Worm (Caenorhabditis elegans) whole organism, young adult: ENCODE data around the gene phat-3.

Experiments
- C06A6.2 ChIP-seq: fragments of 200-800 bp; sonication (Bioruptor generic); conservative IDR thresholded peaks from 2 replicates; pipeline ENCODE4 v1.3.6; 2022; ENCODE audit warnings: missing genetic modification characterization, missing compliant biosample characterization
- F10E7.11 ChIP-seq: sonication (generic microtip); optimal IDR thresholded peaks from 2 replicates; lab custom pipeline; 2017; ENCODE audit warnings: mild to moderate bottlenecking, missing genetic modification characterization, moderate library complexity, missing compliant biosample characterization
- F22D6.2 ChIP-seq: sonication (generic microtip); optimal IDR thresholded peaks from 2 replicates; lab custom pipeline; 2016; ENCODE audit warnings: mild to moderate bottlenecking, missing genetic modification characterization, missing compliant biosample characterization
- F23B12.7 ChIP-seq: sonication (generic microtip); optimal IDR thresholded peaks from 2 replicates; lab custom pipeline; 2017; ENCODE audit warnings: missing genetic modification characterization, mild to moderate bottlenecking, missing compliant biosample characterization, antibody characterized with exemption, moderate library complexity; ENCODE audit not compliant: insufficient read depth
- F37B4.10 ChIP-seq: fragments of 200-800 bp; sonication (Bioruptor generic); IDR thresholded peaks from 2 replicates; pipeline ENCODE4 v1.3.6; 2022; ENCODE audit warnings: missing genetic modification characterization, missing compliant biosample characterization
- F39B2.1 ChIP-seq: fragments of 200-800 bp; sonication (Bioruptor generic); IDR thresholded peaks from 2 replicates; pipeline ENCODE4 v1.3.6; 2022; ENCODE audit warnings: missing genetic modification reagents, missing genetic modification characterization, missing compliant biosample characterization
- F49E8.2 ChIP-seq: sonication (generic microtip); optimal IDR thresholded peaks from 3 replicates; lab custom pipeline; 2017; ENCODE audit warnings: missing genetic modification characterization, mild to moderate bottlenecking, missing compliant biosample characterization, antibody characterized with exemption, moderate library complexity; ENCODE audit not compliant: insufficient read depth
- F52B5.7 ChIP-seq: sonication (generic microtip); optimal IDR thresholded peaks from 2 replicates; lab custom pipeline; 2016; ENCODE audit warnings: mild to moderate bottlenecking, missing genetic modification characterization, missing compliant biosample characterization
- F57A8.1 ChIP-seq: fragments of 200-800 bp; sonication (Bioruptor generic); optimal IDR thresholded peaks from 2 replicates; lab custom pipeline; 2018; ENCODE audit warnings: mild to moderate bottlenecking, missing genetic modification characterization, moderate library complexity, missing compliant biosample characterization
- K12H6.12 ChIP-seq: fragments of 200-800 bp; sonication (Bioruptor generic); optimal IDR thresholded peaks from 2 replicates; lab custom pipeline; 2018; ENCODE audit warnings: mild to moderate bottlenecking, missing genetic modification characterization, missing compliant biosample characterization
- Y79H2A.3 ChIP-seq: fragments of 200-800 bp; sonication (Bioruptor generic); conservative IDR thresholded peaks from 2 replicates; pipeline ENCODE4 v1.3.6; 2022; ENCODE audit warnings: missing genetic modification reagents, missing genetic modification characterization, missing compliant biosample characterization
- akir-1 ChIP-seq: fragments of 200-800 bp; sonication (Bioruptor generic); optimal IDR thresholded peaks from 2 replicates; lab custom pipeline; 2018; ENCODE audit warnings: mild to moderate bottlenecking, missing genetic modification characterization, moderate library complexity, missing compliant biosample characterization
- ama-1 ChIP-seq, 3 experiments: fragments of 150-350 bp in 1 of 3; sonication (generic microtip) in 2 of 3; optimal IDR thresholded peaks; 2 replicates each; lab custom pipeline; 2014 to 2018; ENCODE audit warnings: missing biosample characterization in 2 of 3, missing genetic modification characterization in 2 of 3, missing genetic modification reagents in 2 of 3
- atf-7 ChIP-seq: sonication (generic microtip); optimal IDR thresholded peaks from 2 replicates; lab custom pipeline; 2017; ENCODE audit warnings: mild to moderate bottlenecking, missing genetic modification characterization, missing compliant biosample characterization
- attf-6 ChIP-seq: fragments of 200-800 bp; sonication (Bioruptor generic); IDR thresholded peaks from 2 replicates; pipeline ENCODE4 v1.3.6; 2022; ENCODE audit warnings: missing genetic modification reagents, missing genetic modification characterization, missing compliant biosample characterization
- bed-1 ChIP-seq: fragments of 200-800 bp; sonication (Bioruptor generic); IDR thresholded peaks from 2 replicates; pipeline ENCODE4 v1.3.6; 2022; ENCODE audit warnings: missing genetic modification reagents, missing genetic modification characterization, missing compliant biosample characterization
- bed-2 ChIP-seq: fragments of 200-800 bp; sonication (Bioruptor generic); IDR thresholded peaks from 2 replicates; pipeline ENCODE4 v1.3.6; 2022; ENCODE audit warnings: missing genetic modification reagents, missing genetic modification characterization, missing compliant biosample characterization
- ccch-3 ChIP-seq: fragments of 200-800 bp; sonication (Bioruptor generic); optimal IDR thresholded peaks from 2 replicates; lab custom pipeline; 2018; ENCODE audit warnings: mild to moderate bottlenecking, missing genetic modification characterization, missing compliant biosample characterization
- die-1 ChIP-seq: sonication (generic microtip); optimal IDR thresholded peaks from 2 replicates; lab custom pipeline; 2016; ENCODE audit warnings: missing genotype, mild to moderate bottlenecking, missing genetic modification characterization, missing compliant biosample characterization
- egrh-3 ChIP-seq: fragments of 200-800 bp; sonication (Bioruptor generic); IDR thresholded peaks from 2 replicates; pipeline ENCODE4 v1.3.6; 2022; ENCODE audit warnings: missing genetic modification reagents, missing genetic modification characterization, missing compliant biosample characterization
- ets-4 ChIP-seq: fragments of 200-800 bp; sonication (Bioruptor generic); optimal IDR thresholded peaks from 2 replicates; lab custom pipeline; 2018; ENCODE audit warnings: mild to moderate bottlenecking, missing genetic modification characterization, missing compliant biosample characterization
- fkh-3 ChIP-seq: sonication (generic microtip); optimal IDR thresholded peaks from 2 replicates; lab custom pipeline; 2016; ENCODE audit warnings: mild to moderate bottlenecking, missing genetic modification characterization, missing compliant biosample characterization
- gei-17 ChIP-seq: fragments of 200-800 bp; sonication (Bioruptor generic); optimal IDR thresholded peaks from 2 replicates; lab custom pipeline; 2018; ENCODE audit warnings: mild to moderate bottlenecking, missing genetic modification characterization, missing compliant biosample characterization
- hrde-1 ChIP-seq: sonication (generic microtip); optimal IDR thresholded peaks from 2 replicates; lab custom pipeline; 2016; ENCODE audit warnings: missing genetic modification characterization, mild to moderate bottlenecking, missing compliant biosample characterization, moderate library complexity, missing genotype, missing genetic modification reagents, borderline replicate concordance
- lag-1 ChIP-seq: fragments of 200-800 bp; sonication (Bioruptor generic); IDR thresholded peaks from 2 replicates; pipeline ENCODE4 v1.3.6; 2022; ENCODE audit warnings: missing genetic modification reagents, missing genetic modification characterization, missing compliant biosample characterization
- let-526 ChIP-seq: fragments of 200-800 bp; sonication (Bioruptor generic); IDR thresholded peaks from 2 replicates; pipeline ENCODE4 v1.3.6; 2022; ENCODE audit warnings: missing genetic modification reagents, missing genetic modification characterization, missing compliant biosample characterization
- lir-1 ChIP-seq: fragments of 200-800 bp; sonication (Bioruptor generic); conservative IDR thresholded peaks from 2 replicates; pipeline ENCODE4 v1.3.6; 2022; ENCODE audit warnings: missing genetic modification reagents, missing genetic modification characterization, missing compliant biosample characterization
- madf-6 ChIP-seq: fragments of 200-800 bp; sonication (Bioruptor generic); IDR thresholded peaks from 2 replicates; pipeline ENCODE4 v1.3.6; 2022; ENCODE audit warnings: missing genetic modification reagents, missing genetic modification characterization, missing compliant biosample characterization
- mcd-1 ChIP-seq: fragments of 200-800 bp; sonication (Bioruptor generic); IDR thresholded peaks from 2 replicates; pipeline ENCODE4 v1.3.6; 2022; ENCODE audit warnings: missing genetic modification reagents, missing genetic modification characterization, missing compliant biosample characterization
- mes-4 ChIP-seq: sonication (generic microtip); optimal IDR thresholded peaks from 2 replicates; lab custom pipeline; 2016; ENCODE audit warnings: missing genotype, missing genetic modification characterization, missing compliant biosample characterization
- nhr-80 ChIP-seq: sonication (generic microtip); optimal IDR thresholded peaks from 2 replicates; lab custom pipeline; 2016; ENCODE audit warnings: missing genetic modification characterization, missing compliant biosample characterization
- nhr-90 ChIP-seq: sonication (generic microtip); optimal IDR thresholded peaks from 2 replicates; lab custom pipeline; 2016; ENCODE audit warnings: missing genotype, mild to moderate bottlenecking, missing genetic modification characterization, missing compliant biosample characterization
- sdz-38 ChIP-seq: sonication (generic microtip); optimal IDR thresholded peaks from 2 replicates; lab custom pipeline; 2016; ENCODE audit warnings: missing genotype, missing genetic modification characterization, missing compliant biosample characterization
- snpc-1.1 ChIP-seq: sonication (generic microtip); optimal IDR thresholded peaks from 2 replicates; lab custom pipeline; 2017; ENCODE audit warnings: missing genetic modification characterization, mild to moderate bottlenecking, missing compliant biosample characterization, antibody characterized with exemption, moderate library complexity, missing genotype, missing genetic modification reagents; ENCODE audit not compliant: insufficient read depth
- snpc-1.3 ChIP-seq: sonication (generic microtip); optimal IDR thresholded peaks from 2 replicates; lab custom pipeline; 2017; ENCODE audit warnings: missing genetic modification characterization, mild to moderate bottlenecking, missing compliant biosample characterization, antibody characterized with exemption, moderate library complexity, missing genotype, missing genetic modification reagents; ENCODE audit not compliant: insufficient read depth
- sptf-2 ChIP-seq: fragments of 200-800 bp; sonication (Bioruptor generic); optimal IDR thresholded peaks from 2 replicates; lab custom pipeline; 2018; ENCODE audit warnings: mild to moderate bottlenecking, missing genetic modification characterization, missing compliant biosample characterization
- tbx-9 ChIP-seq: sonication (generic microtip); optimal IDR thresholded peaks from 2 replicates; lab custom pipeline; 2016; ENCODE audit warnings: borderline replicate concordance, missing genetic modification characterization, inconsistent platforms, missing compliant biosample characterization
- tlf-1 ChIP-seq: fragments of 200-800 bp; sonication (Bioruptor generic); optimal IDR thresholded peaks from 2 replicates; lab custom pipeline; 2018; ENCODE audit warnings: mild to moderate bottlenecking, missing genetic modification characterization, missing compliant biosample characterization
- zfh-2 ChIP-seq: fragments of 200-800 bp; sonication (Bioruptor generic); conservative IDR thresholded peaks from 2 replicates; pipeline ENCODE4 v1.3.6; 2022; ENCODE audit warnings: missing genetic modification reagents, missing genetic modification characterization, missing compliant biosample characterization
- ztf-28 ChIP-seq: fragments of 200-800 bp; sonication (Bioruptor generic); IDR thresholded peaks from 2 replicates; pipeline ENCODE4 v1.3.6; 2022; ENCODE audit warnings: missing genetic modification reagents, missing genetic modification characterization, missing compliant biosample characterization

Gene phat-3

ce11 chrV:4080546-4080945 lies 36.8 kb downstream of the phat-3 start:
- TF ChIP-seq ama-1 (optimal IDR thresholded peaks at IDR 0.05; lab: Kevin White, UChicago) (no peak), ama-1 (GFP tag; optimal IDR thresholded peaks at IDR 0.05; lab: Kevin White, UChicago) (no peak), snpc-1.1 (tag; lab: Kevin White, UChicago) (no peak), tbx-9 (tag; lab: Kevin White, UChicago) (no peak), F10E7.11 (no peak), F49E8.2 (tag; lab: Kevin White, UChicago) (no peak), gei-17 (GFP tag; lab: Kevin White, UChicago) (no peak), egrh-3 (GFP tag; lab: Robert Waterston, UW) (no peak), F39B2.1 (no peak), lir-1 (GFP tag; lab: Robert Waterston, UW) (no peak), bed-1 (GFP tag; lab: Robert Waterston, UW) (no peak), madf-6 (GFP tag; lab: Robert Waterston, UW) (no peak), nhr-80 (tag; lab: Kevin White, UChicago) (no peak), ets-4 (no peak), Y79H2A.3 (GFP tag; lab: Robert Waterston, UW) (no peak), K12H6.12 (tag; lab: Kevin White, UChicago) (no peak), die-1 (tag; lab: Kevin White, UChicago) (no peak), lag-1 (no peak)
- TF ChIP-seq, all 124 proteins: peak for 0

ce11 chrV:4081283-4081682 lies 37.6 kb downstream of the phat-3 start, which contains the start of gene srh-211:
Gene srh-211, minus strand, starts transcription at chrV:4081383.
- TF ChIP-seq sptf-2 (GFP tag; lab: Kevin White, UChicago) (no peak), fkh-3 (tag; lab: Kevin White, UChicago) (no peak), die-1 (tag; lab: Kevin White, UChicago) (no peak), C06A6.2 (GFP tag; lab: Robert Waterston, UW) (no peak), ccch-3 (no peak), F22D6.2 (tag; lab: Kevin White, UChicago) (no peak), F57A8.1 (no peak), ama-1 (optimal IDR thresholded peaks at IDR 0.05; lab: Kevin White, UChicago) (no peak), ama-1 (GFP tag; optimal IDR thresholded peaks at IDR 0.05; lab: Kevin White, UChicago) (no peak), F39B2.1 (no peak), F52B5.7 (no peak), F37B4.10 (GFP tag; lab: Robert Waterston, UW) (no peak), atf-7 (tag; lab: Kevin White, UChicago) (no peak)

- TF ChIP-seq hrde-1 (tag; lab: Kevin White, UChicago) (no peak), zfh-2 (GFP tag; lab: Robert Waterston, UW) (no peak), sdz-38 (tag; lab: Kevin White, UChicago) (no peak), akir-1 (GFP tag; lab: Kevin White, UChicago) (no peak), mes-4 (tag; lab: Kevin White, UChicago) (no peak), bed-2 (GFP tag; lab: Robert Waterston, UW) (no peak), let-526 (GFP tag; lab: Robert Waterston, UW) (no peak), nhr-90 (tag; lab: Kevin White, UChicago) (no peak), Y79H2A.3 (GFP tag; lab: Robert Waterston, UW) (no peak), ztf-28 (GFP tag; lab: Robert Waterston, UW) (no peak), lag-1 (no peak), mcd-1 (GFP tag; lab: Robert Waterston, UW) (no peak), F23B12.7 (tag; lab: Kevin White, UChicago) (no peak), tlf-1 (GFP tag; lab: Kevin White, UChicago) (no peak), snpc-1.3 (tag; lab: Kevin White, UChicago) (no peak), attf-6 (GFP tag; lab: Robert Waterston, UW) (no peak), F37B4.10 (GFP tag; lab: Robert Waterston, UW) (no peak), bed-1 (GFP tag; lab: Robert Waterston, UW) (no peak), nhr-80 (tag; lab: Kevin White, UChicago) (no peak)
These were observed 39.2 kb downstream of the phat-3 start, which contains the start of gene F38H12.5 for ce11 chrV:4082952-4083351. Gene F38H12.5, minus strand, starts transcription at chrV:4083052.
